Worm (Caenorhabditis elegans) whole organism, L4 larva: ENCODE data around the gene F35A5.2.
A peak's percentile ranks its signal among the peaks of the same experiment; 100 is the strongest.

ENCODE experiments used
- F10B5.3 ChIP-seq: sonication (generic microtip); optimal IDR thresholded peaks from 2 replicates; lab custom pipeline; 2016; ENCODE audit warnings: mild to moderate bottlenecking, missing genetic modification characterization, missing compliant biosample characterization
- F37D6.2 ChIP-seq: sonication (generic microtip); optimal IDR thresholded peaks from 2 replicates; lab custom pipeline; 2016; ENCODE audit warnings: mild to moderate bottlenecking, missing genetic modification characterization, missing compliant biosample characterization
- F44E2.7 ChIP-seq: fragments of 200-800 bp; sonication (Bioruptor generic); IDR thresholded peaks from 2 replicates; pipeline ENCODE4 v2.1.2; 2022; ENCODE audit warnings: missing genetic modification characterization, missing compliant biosample characterization
- R02D3.7 ChIP-seq: fragments of 150-350 bp; sonication (generic microtip); optimal IDR thresholded peaks from 3 replicates; lab custom pipeline; 2014; ENCODE audit warnings: missing biosample characterization, missing genetic modification characterization
- T20F7.1 ChIP-seq: fragments of 200-800 bp; sonication (Bioruptor generic); optimal IDR thresholded peaks from 2 replicates; lab custom pipeline; 2018; ENCODE audit warnings: mild to moderate bottlenecking, missing genetic modification characterization, missing compliant biosample characterization
- Y105C5A.15 ChIP-seq: fragments of 200-800 bp; sonication (Bioruptor generic); IDR thresholded peaks from 2 replicates; pipeline ENCODE4 v1.3.6; 2022; ENCODE audit warnings: missing genetic modification characterization, missing compliant biosample characterization
- Y48G9A.11 ChIP-seq: fragments of 200-800 bp; sonication (Bioruptor generic); IDR thresholded peaks from 2 replicates; pipeline ENCODE4 v1.3.6; 2022; ENCODE audit warnings: missing genetic modification reagents, missing genetic modification characterization, missing compliant biosample characterization
- aha-1 ChIP-seq: fragments of 150-350 bp; peaks from one replicate; lab custom pipeline; 2014; ENCODE audit warnings: missing biosample characterization, missing genetic modification characterization
- aly-2 ChIP-seq: sonication (generic microtip); optimal IDR thresholded peaks from 2 replicates; lab custom pipeline; 2018; ENCODE audit warnings: missing biosample characterization, missing genetic modification characterization
- ama-1 ChIP-seq: fragments of 150-350 bp; optimal IDR thresholded peaks from 2 replicates; lab custom pipeline; 2014; ENCODE audit warnings: inconsistent platforms, mixed read lengths
- ceh-28 ChIP-seq: fragments of 150-350 bp; optimal IDR thresholded peaks from 2 replicates; lab custom pipeline; 2014; ENCODE audit warnings: missing biosample characterization, missing genetic modification reagents, missing genetic modification characterization
- ceh-62 ChIP-seq: sonication (generic microtip); optimal IDR thresholded peaks from 2 replicates; lab custom pipeline; 2017; ENCODE audit warnings: missing biosample characterization, missing genetic modification characterization
- ces-1 ChIP-seq: fragments of 150-350 bp; sonication (generic microtip); optimal IDR thresholded peaks from 4 replicates; lab custom pipeline; 2014; ENCODE audit warnings: missing biosample characterization, missing genetic modification reagents, missing genetic modification characterization
- ctbp-1 ChIP-seq: fragments of 200-800 bp; sonication (Bioruptor generic); IDR thresholded peaks from 2 replicates; pipeline ENCODE4 v1.3.6; 2022; ENCODE audit warnings: missing genetic modification reagents, missing genetic modification characterization, missing compliant biosample characterization
- daf-16 ChIP-seq, 3 experiments: sonication (generic microtip); optimal IDR thresholded peaks; 2 replicates each; lab custom pipeline; 2016 to 2017; ENCODE audit warnings: missing genetic modification characterization in 3 of 3, missing genetic modification reagents in 3 of 3, mild to moderate bottlenecking in 2 of 3, missing compliant biosample characterization in 2 of 3, missing biosample characterization in 1 of 3, moderate library complexity in 1 of 3
- dmd-6 ChIP-seq: fragments of 200-800 bp; sonication (Bioruptor generic); IDR thresholded peaks from 2 replicates; pipeline ENCODE4 v1.3.6; 2022; ENCODE audit warnings: missing genetic modification reagents, missing genetic modification characterization, missing compliant biosample characterization
- dmd-8 ChIP-seq: fragments of 200-800 bp; sonication (Bioruptor generic); IDR thresholded peaks from 2 replicates; pipeline ENCODE4 v1.3.6; 2022; ENCODE audit warnings: missing genetic modification characterization, missing compliant biosample characterization
- dve-1 ChIP-seq: sonication (generic microtip); optimal IDR thresholded peaks from 2 replicates; lab custom pipeline; 2017; ENCODE audit warnings: antibody characterized with exemption, mild to moderate bottlenecking, missing genetic modification characterization, missing compliant biosample characterization; ENCODE audit not compliant: insufficient read depth
- egl-27 ChIP-seq: sonication (generic microtip); optimal IDR thresholded peaks from 3 replicates; lab custom pipeline; 2017; ENCODE audit warnings: missing biosample characterization, missing genetic modification reagents, missing genetic modification characterization
- fkh-10 ChIP-seq: fragments of 150-350 bp; optimal IDR thresholded peaks from 2 replicates; lab custom pipeline; 2014; ENCODE audit warnings: missing biosample characterization, missing genetic modification reagents, missing genetic modification characterization
- fos-1 ChIP-seq: fragments of 150-350 bp; optimal IDR thresholded peaks from 2 replicates; lab custom pipeline; 2014; ENCODE audit warnings: missing biosample characterization, missing genetic modification characterization
- hlh-11 ChIP-seq: fragments of 200-800 bp; sonication (Bioruptor generic); optimal IDR thresholded peaks from 2 replicates; lab custom pipeline; 2018; ENCODE audit warnings: mild to moderate bottlenecking, missing genetic modification characterization, missing compliant biosample characterization
- lin-13 ChIP-seq: fragments of 150-350 bp; optimal IDR thresholded peaks from 2 replicates; lab custom pipeline; 2014; ENCODE audit warnings: missing biosample characterization, missing genetic modification reagents, missing genetic modification characterization
- lin-38 ChIP-seq: fragments of 200-800 bp; sonication (Bioruptor generic); IDR thresholded peaks from 2 replicates; pipeline ENCODE4 v1.3.6; 2022; ENCODE audit warnings: missing genetic modification reagents, missing genetic modification characterization, missing compliant biosample characterization
- lin-39 ChIP-seq: fragments of 150-350 bp; optimal IDR thresholded peaks from 2 replicates; lab custom pipeline; 2014; ENCODE audit warnings: missing biosample characterization, missing genetic modification reagents, missing genetic modification characterization
- madf-5 ChIP-seq, 2 experiments: fragments of 200-800 bp; sonication (Bioruptor generic); IDR thresholded peaks; 2 replicates each; pipeline ENCODE4 v1.3.6; 2022; ENCODE audit warnings: missing compliant biosample characterization in 2 of 2, missing genetic modification characterization in 2 of 2
- mdl-1 ChIP-seq, 2 experiments: fragments of 150-350 bp in 1 of 2; sonication (generic microtip) in 1 of 2; optimal IDR thresholded peaks; 2 replicates each; lab custom pipeline; 2014 to 2017; ENCODE audit warnings: missing biosample characterization in 2 of 2, missing genetic modification characterization in 2 of 2
- mdt-29 ChIP-seq: fragments of 200-800 bp; sonication (Bioruptor generic); IDR thresholded peaks from 2 replicates; pipeline ENCODE4 v1.3.6; 2022; ENCODE audit warnings: missing genetic modification reagents, missing genetic modification characterization, missing compliant biosample characterization
- mes-2 ChIP-seq: sonication (generic microtip); optimal IDR thresholded peaks from 2 replicates; lab custom pipeline; 2016; ENCODE audit warnings: missing genotype, mild to moderate bottlenecking, missing genetic modification characterization, missing compliant biosample characterization; ENCODE audit not compliant: poor library complexity, severe bottlenecking
- mxl-3 ChIP-seq: fragments of 200-800 bp; sonication (Bioruptor generic); optimal IDR thresholded peaks from 2 replicates; lab custom pipeline; 2018; ENCODE audit warnings: mild to moderate bottlenecking, missing genetic modification characterization, missing compliant biosample characterization
- nhr-111 ChIP-seq: fragments of 200-800 bp; sonication (Bioruptor generic); optimal IDR thresholded peaks from 2 replicates; lab custom pipeline; 2018; ENCODE audit warnings: mild to moderate bottlenecking, missing genetic modification characterization, missing compliant biosample characterization
- nhr-28 ChIP-seq: fragments of 150-350 bp; optimal IDR thresholded peaks from 2 replicates; lab custom pipeline; 2014; ENCODE audit warnings: missing biosample characterization, missing genetic modification characterization
- nhr-48 ChIP-seq: sonication (generic microtip); optimal IDR thresholded peaks from 2 replicates; lab custom pipeline; 2016; ENCODE audit warnings: mild to moderate bottlenecking, missing genetic modification characterization, missing compliant biosample characterization
- nhr-76 ChIP-seq: fragments of 150-350 bp; optimal IDR thresholded peaks from 2 replicates; lab custom pipeline; 2014; ENCODE audit warnings: missing biosample characterization, missing genetic modification characterization
- nhr-77 ChIP-seq: fragments of 150-350 bp; optimal IDR thresholded peaks from 2 replicates; lab custom pipeline; 2014; ENCODE audit warnings: missing biosample characterization, missing genetic modification characterization
- pqm-1 ChIP-seq: sonication (generic microtip); optimal IDR thresholded peaks from 2 replicates; lab custom pipeline; 2017; ENCODE audit warnings: missing biosample characterization, missing genetic modification characterization
- set-16 ChIP-seq: fragments of 200-800 bp; sonication (Bioruptor generic); IDR thresholded peaks from 2 replicates; pipeline ENCODE4 v1.3.6; 2022; ENCODE audit warnings: missing genetic modification reagents, missing genetic modification characterization, missing compliant biosample characterization
- snpc-1.2 ChIP-seq: fragments of 200-800 bp; sonication (Bioruptor generic); IDR thresholded peaks from 2 replicates; pipeline ENCODE4 v1.3.6; 2022; ENCODE audit warnings: missing genetic modification reagents, missing genetic modification characterization, missing compliant biosample characterization
- snpc-4 ChIP-seq: fragments of 150-350 bp; optimal IDR thresholded peaks from 2 replicates; lab custom pipeline; 2014; ENCODE audit warnings: missing biosample characterization, missing genetic modification characterization
- spr-1 ChIP-seq: sonication (generic microtip); optimal IDR thresholded peaks from 2 replicates; lab custom pipeline; 2016; ENCODE audit warnings: mild to moderate bottlenecking, missing genetic modification characterization, missing compliant biosample characterization
- tra-1 ChIP-seq: fragments of 200-800 bp; sonication (Bioruptor generic); IDR thresholded peaks from 2 replicates; pipeline ENCODE4 v1.3.6; 2022; ENCODE audit warnings: missing genetic modification reagents, missing genetic modification characterization, missing compliant biosample characterization
- unc-130 ChIP-seq: sonication (generic microtip); optimal IDR thresholded peaks from 2 replicates; lab custom pipeline; 2016; ENCODE audit warnings: missing genetic modification reagents, missing genetic modification characterization, missing compliant biosample characterization
- vab-7 ChIP-seq: fragments of 200-800 bp; sonication (Bioruptor generic); IDR thresholded peaks from 2 replicates; pipeline ENCODE4 v1.3.6; 2022; ENCODE audit warnings: missing genetic modification reagents, missing genetic modification characterization, missing compliant biosample characterization
- zfp-3 ChIP-seq: fragments of 200-800 bp; sonication (Bioruptor generic); conservative IDR thresholded peaks from 2 replicates; pipeline ENCODE4 v1.3.6; 2022; ENCODE audit warnings: missing genetic modification reagents, missing genetic modification characterization, missing compliant biosample characterization
- zip-11 ChIP-seq: fragments of 200-800 bp; sonication (Bioruptor generic); IDR thresholded peaks from 2 replicates; pipeline ENCODE4 v1.3.6; 2022; ENCODE audit warnings: missing genetic modification characterization, missing compliant biosample characterization
- zip-2 ChIP-seq: fragments of 150-350 bp; optimal IDR thresholded peaks from 2 replicates; lab custom pipeline; 2014; ENCODE audit warnings: missing biosample characterization, missing genetic modification characterization
- ztf-7 ChIP-seq: fragments of 150-350 bp; optimal IDR thresholded peaks from 2 replicates; lab custom pipeline; 2014; ENCODE audit warnings: missing biosample characterization, missing genetic modification characterization

Gene F35A5.2

ce11 chrX:3814827-3815226, 9.9 kb downstream of the F35A5.2 start (continued):
- no peak for TF ChIP-seq unc-130 (GFP tag; lab: Kevin White, UChicago)
- no peak for TF ChIP-seq snpc-4 (tag; lab: Kevin White, UChicago)
- TF ChIP-seq ceh-28: no peak
- no peak for TF ChIP-seq zip-2 (tag; lab: Kevin White, UChicago)
- TF ChIP-seq lin-13 (GFP tag; lab: Kevin White, UChicago): no peak
- peak; percentile 30 for TF ChIP-seq nhr-28 (tag; lab: Kevin White, UChicago)
- TF ChIP-seq dmd-6 (GFP tag; lab: Robert Waterston, UW): peak; percentile 12; the same call in 1 of the 2 replicates
- TF ChIP-seq nhr-48 (tag; lab: Kevin White, UChicago): no peak
- no peak for TF ChIP-seq nhr-76 (tag; lab: Kevin White, UChicago)
- TF ChIP-seq lin-39: no peak
- no peak for TF ChIP-seq daf-16 (GFP tag; optimal IDR thresholded peaks at IDR 0.05; lab: Kevin White, UChicago)
- peak; percentile 97 for TF ChIP-seq daf-16 (tag; optimal IDR thresholded peaks at IDR 0.05; lab: Kevin White, UChicago)
- no peak for TF ChIP-seq ztf-7 (tag; lab: Kevin White, UChicago)
- no peak for TF ChIP-seq set-16
- TF ChIP-seq mes-2 (tag; lab: Kevin White, UChicago): no peak
- TF ChIP-seq spr-1 (tag; lab: Kevin White, UChicago): no peak
- no peak for TF ChIP-seq ces-1 (GFP tag; lab: Kevin White, UChicago)
- no peak for TF ChIP-seq dmd-8 (GFP tag; lab: Robert Waterston, UW)
- no peak for TF ChIP-seq zfp-3 (GFP tag; lab: Robert Waterston, UW)
- no peak for TF ChIP-seq ama-1 (lab: Kevin White, UChicago)
- TF ChIP-seq aly-2 (tag; lab: Kevin White, UChicago): no peak
- TF ChIP-seq Y48G9A.11 (GFP tag; lab: Robert Waterston, UW): no peak
- TF ChIP-seq Y105C5A.15 (GFP tag; lab: Robert Waterston, UW): no peak
- TF ChIP-seq R02D3.7: no peak
- no peak for TF ChIP-seq snpc-1.2 (GFP tag; lab: Robert Waterston, UW)
- TF ChIP-seq nhr-77 (tag; lab: Kevin White, UChicago): peak; percentile 20
- no peak for TF ChIP-seq nhr-111

DNA sequence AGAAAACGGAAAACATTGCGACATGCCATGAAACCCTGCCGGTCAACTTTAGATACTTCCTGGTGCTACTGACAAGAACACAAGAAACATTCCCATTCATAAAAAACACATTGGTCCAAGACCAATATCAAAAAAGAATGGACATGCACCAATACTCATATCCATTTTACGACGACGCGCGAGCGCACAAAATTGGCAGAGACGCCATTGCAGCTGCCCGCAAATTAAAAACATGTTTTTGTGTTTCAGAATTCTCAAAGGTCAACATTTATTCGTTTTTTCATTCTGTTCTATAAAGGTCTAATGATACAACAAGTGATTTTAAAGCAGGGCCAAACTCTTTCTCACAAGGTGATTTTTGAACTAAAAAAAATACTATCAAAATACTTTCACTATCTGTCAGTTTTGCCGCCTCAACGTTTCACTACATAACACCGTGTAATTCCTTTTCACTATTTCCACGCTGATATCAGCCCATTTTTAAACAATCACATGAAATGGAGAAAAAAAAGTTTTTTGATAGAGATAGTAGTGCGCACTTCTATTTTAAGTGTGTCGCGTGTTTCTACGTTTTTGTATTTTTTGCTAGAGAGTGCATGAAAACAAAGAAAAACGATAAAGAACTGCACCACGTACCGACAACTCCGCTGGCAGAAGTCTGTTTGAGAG, 14.1 kb downstream of the F35A5.2 start:
- TF ChIP-seq Y48G9A.11 (GFP tag; lab: Robert Waterston, UW) (no peak), zip-11 (GFP tag; lab: Robert Waterston, UW) (no peak), nhr-76 (tag; lab: Kevin White, UChicago) (no peak), F10B5.3 (tag; lab: Kevin White, UChicago) (no peak), pqm-1 (tag; lab: Kevin White, UChicago) (peak; percentile 30), mxl-3 (GFP tag; lab: Kevin White, UChicago) (peak; percentile 60), aha-1 (tag; lab: Kevin White, UChicago) (peak; percentile 59), ceh-62 (tag; lab: Kevin White, UChicago) (no peak), lin-38 (GFP tag; lab: Robert Waterston, UW) (no peak), madf-5 (GFP tag; IDR thresholded peaks at IDR 0.05; lab: Robert Waterston, UW) (no peak), mdt-29 (no peak), fos-1 (no peak), vab-7 (GFP tag; lab: Robert Waterston, UW) (no peak), ztf-7 (tag; lab: Kevin White, UChicago) (no peak), dmd-6 (GFP tag; lab: Robert Waterston, UW) (peak; percentile 38; the same call in 1 of the 2 replicates), nhr-77 (tag; lab: Kevin White, UChicago) (peak; percentile 67), mdl-1 (tag; optimal IDR thresholded peaks at IDR 0.05; lab: Kevin White, UChicago) (peak in 1 of 2 experiments; percentile 60), hlh-11 (tag; lab: Kevin White, UChicago) (peak; percentile 68), tra-1 (GFP tag; lab: Robert Waterston, UW) (peak; percentile 27; the same call in 1 of the 2 replicates), snpc-4 (tag; lab: Kevin White, UChicago) (no peak), mes-2 (tag; lab: Kevin White, UChicago) (no peak), F37D6.2 (tag; lab: Kevin White, UChicago) (no peak), dve-1 (tag; lab: Kevin White, UChicago) (peak; percentile 80), nhr-48 (tag; lab: Kevin White, UChicago) (peak; percentile 6), daf-16 (GFP tag; optimal IDR thresholded peaks at IDR 0.05; lab: Kevin White, UChicago) (no peak), daf-16 (tag; optimal IDR thresholded peaks at IDR 0.05; lab: Kevin White, UChicago) (peak; percentile 77), ama-1 (lab: Kevin White, UChicago) (no peak), ces-1 (GFP tag; lab: Kevin White, UChicago) (no peak), zip-2 (tag; lab: Kevin White, UChicago) (no peak), F44E2.7 (GFP tag; lab: Robert Waterston, UW) (no peak), Y105C5A.15 (GFP tag; lab: Robert Waterston, UW) (no peak), ctbp-1 (GFP tag; lab: Robert Waterston, UW) (no peak), T20F7.1 (GFP tag; lab: Kevin White, UChicago) (no peak), fkh-10 (GFP tag; lab: Kevin White, UChicago) (no peak), egl-27 (tag; lab: Kevin White, UChicago) (no peak)
